Fruit fly (Drosophila melanogaster) whole organism, embryonic: Measurements from ENCODE around the gene Mco4.

ENCODE experiments used
- Atf-2 ChIP-seq: fragments of 200-800 bp; sonication (Bioruptor generic); optimal IDR thresholded peaks from 2 replicates; lab custom pipeline; 2016; ENCODE audit warnings: missing biosample characterization, missing genetic modification characterization
- Awh ChIP-seq: fragments of 200-800 bp; sonication (Bioruptor generic); IDR thresholded peaks from 2 replicates; pipeline ENCODE4, ENCODE4 v1.3.6; 2022; ENCODE audit warnings: missing biosample characterization, missing genetic modification characterization
- CG10267 ChIP-seq: fragments of 200-800 bp; sonication (Bioruptor generic); optimal IDR thresholded peaks from 2 replicates; lab custom pipeline; 2018; ENCODE audit warnings: missing biosample characterization, mild to moderate bottlenecking, missing genetic modification characterization, moderate library complexity
- CG10431 ChIP-seq: fragments of 200-800 bp; sonication (Bioruptor generic); optimal IDR thresholded peaks from 3 replicates; lab custom pipeline; 2018; ENCODE audit warnings: missing biosample characterization, mild to moderate bottlenecking, missing genetic modification characterization
- CG10462 ChIP-seq: fragments of 200-800 bp; sonication (Bioruptor generic); optimal IDR thresholded peaks from 2 replicates; lab custom pipeline; 2016; ENCODE audit warnings: missing biosample characterization, missing genetic modification characterization
- CG10565 ChIP-seq: fragments of 200-800 bp; sonication (Bioruptor generic); optimal IDR thresholded peaks from 3 replicates; lab custom pipeline; 2016; ENCODE audit warnings: missing biosample characterization, mild to moderate bottlenecking, missing genetic modification characterization
- CG11093 ChIP-seq: fragments of 200-800 bp; sonication (Bioruptor generic); IDR thresholded peaks from 3 replicates; pipeline ENCODE4 v1.3.6; 2022; ENCODE audit warnings: missing biosample characterization, missing genetic modification characterization
- CG12155 ChIP-seq: fragments of 200-800 bp; sonication (Bioruptor generic); optimal IDR thresholded peaks from 3 replicates; lab custom pipeline; 2016; ENCODE audit warnings: missing biosample characterization, missing genetic modification characterization
- CG12391 ChIP-seq: fragments of 200-800 bp; sonication (Bioruptor generic); optimal IDR thresholded peaks from 3 replicates; lab custom pipeline; 2018; ENCODE audit warnings: missing biosample characterization, mild to moderate bottlenecking, missing genetic modification characterization, moderate library complexity
- CG13775 ChIP-seq: fragments of 200-800 bp; sonication (Bioruptor generic); optimal IDR thresholded peaks from 3 replicates; lab custom pipeline; 2017; ENCODE audit warnings: missing biosample characterization, mild to moderate bottlenecking, missing genetic modification characterization
- CG15479 ChIP-seq: fragments of 200-800 bp; sonication (Bioruptor generic); optimal IDR thresholded peaks from 3 replicates; lab custom pipeline; 2019; ENCODE audit warnings: missing biosample characterization, mild to moderate bottlenecking, missing genetic modification characterization, moderate library complexity
- CG1602 ChIP-seq: fragments of 200-800 bp; sonication (Bioruptor generic); optimal IDR thresholded peaks from 3 replicates; lab custom pipeline; 2016; ENCODE audit warnings: missing biosample characterization, missing genetic modification characterization
- CG1832 ChIP-seq: fragments of 200-800 bp; sonication (Bioruptor generic); optimal IDR thresholded peaks from 2 replicates; lab custom pipeline; 2017; ENCODE audit warnings: missing biosample characterization, mild to moderate bottlenecking, missing genetic modification characterization, inconsistent platforms
- CG33557 ChIP-seq: fragments of 200-800 bp; sonication (Bioruptor generic); optimal IDR thresholded peaks from 2 replicates; lab custom pipeline; 2019; ENCODE audit warnings: missing biosample characterization, mild to moderate bottlenecking, missing genetic modification characterization, moderate library complexity
- CG3838 ChIP-seq: fragments of 200-800 bp; sonication (Bioruptor generic); optimal IDR thresholded peaks from 3 replicates; lab custom pipeline; 2016; ENCODE audit warnings: missing biosample characterization, missing genetic modification characterization
- CG5245 ChIP-seq: fragments of 200-800 bp; sonication (Bioruptor generic); optimal IDR thresholded peaks from 3 replicates; lab custom pipeline; 2016; ENCODE audit warnings: missing biosample characterization, missing genetic modification characterization
- CG7556 ChIP-seq: fragments of 200-800 bp; sonication (Bioruptor generic); optimal IDR thresholded peaks from 2 replicates; lab custom pipeline; 2017; ENCODE audit warnings: missing biosample characterization, mild to moderate bottlenecking, missing genetic modification characterization
- CG7786 ChIP-seq: fragments of 200-800 bp; sonication (Bioruptor generic); optimal IDR thresholded peaks from 2 replicates; lab custom pipeline; 2016; ENCODE audit warnings: missing biosample characterization, missing genetic modification characterization
- CG8765 ChIP-seq: fragments of 200-800 bp; sonication (Bioruptor generic); IDR thresholded peaks from 2 replicates; pipeline ENCODE4 v1.3.6; 2022; ENCODE audit warnings: missing biosample characterization, missing genetic modification characterization
- CG9727 ChIP-seq: fragments of 200-800 bp; sonication (Bioruptor generic); optimal IDR thresholded peaks from 3 replicates; lab custom pipeline; 2017; ENCODE audit warnings: missing biosample characterization, mild to moderate bottlenecking, missing genetic modification characterization
- CG9797 ChIP-seq: fragments of 200-800 bp; sonication (Bioruptor generic); optimal IDR thresholded peaks from 3 replicates; lab custom pipeline; 2018; ENCODE audit warnings: missing biosample characterization, mild to moderate bottlenecking, missing genetic modification characterization
- Camta ChIP-seq: fragments of 200-800 bp; sonication (Bioruptor generic); optimal IDR thresholded peaks from 2 replicates; lab custom pipeline; 2016; ENCODE audit warnings: missing biosample characterization, missing genetic modification characterization
- Dbx ChIP-seq: fragments of 200-800 bp; sonication (Bioruptor generic); IDR thresholded peaks from 3 replicates; pipeline ENCODE4 v1.3.6; 2022; ENCODE audit warnings: missing biosample characterization, missing genetic modification characterization
- E2f1 ChIP-seq: fragments of 200-800 bp; sonication (Bioruptor generic); IDR thresholded peaks from 2 replicates; pipeline ENCODE4 v1.3.6; 2022; ENCODE audit warnings: missing biosample characterization, missing genetic modification characterization
- Elba2 ChIP-seq: fragments of 200-800 bp; sonication (Bioruptor generic); optimal IDR thresholded peaks from 3 replicates; lab custom pipeline; 2016; ENCODE audit warnings: missing biosample characterization, missing genetic modification characterization
- Fer3 ChIP-seq: fragments of 200-800 bp; sonication (Bioruptor generic); optimal IDR thresholded peaks from 2 replicates; lab custom pipeline; 2018; ENCODE audit warnings: missing biosample characterization, mild to moderate bottlenecking, missing genetic modification characterization, moderate library complexity
- H15 ChIP-seq: fragments of 200-800 bp; sonication (Bioruptor generic); IDR thresholded peaks from 3 replicates; pipeline ENCODE4 v1.3.6; 2022; ENCODE audit warnings: missing biosample characterization, missing genetic modification characterization
- Hey ChIP-seq: fragments of 200-800 bp; sonication (Bioruptor generic); optimal IDR thresholded peaks from 3 replicates; lab custom pipeline; 2018; ENCODE audit warnings: missing biosample characterization, mild to moderate bottlenecking, missing genetic modification characterization
- Hmx ChIP-seq: fragments of 200-800 bp; sonication (Bioruptor generic); optimal IDR thresholded peaks from 2 replicates; lab custom pipeline; 2016; ENCODE audit warnings: missing biosample characterization, missing genetic modification characterization
- Med ChIP-seq: fragments of 200-800 bp; sonication (Bioruptor generic); peaks from one replicate; lab custom pipeline; 2016; ENCODE audit warnings: missing biosample characterization, missing genetic modification characterization, mild to moderate bottlenecking, inconsistent platforms, moderate library complexity
- Sry-δ ChIP-seq: fragments of 200-800 bp; sonication (Bioruptor generic); optimal IDR thresholded peaks from 2 replicates; lab custom pipeline; 2016; ENCODE audit warnings: missing biosample characterization, missing genetic modification characterization
- Stat92E ChIP-seq, 3 experiments: fragments of >200 bp in 2 of 3; fragments of 200-800 bp in 1 of 3; sonication (Bioruptor generic) in 1 of 3; optimal IDR thresholded peaks; 2 replicates each; lab custom pipeline; 2017 to 2019; ENCODE audit warnings: missing biosample characterization in 3 of 3, missing genetic modification characterization in 3 of 3, mild to moderate bottlenecking in 1 of 3, moderate library complexity in 1 of 3
- ato ChIP-seq: fragments of 200-800 bp; sonication (Bioruptor generic); IDR thresholded peaks from 2 replicates; pipeline ENCODE4 v1.3.6; 2022; ENCODE audit warnings: missing biosample characterization, missing genetic modification characterization; ENCODE audit not compliant: partially characterized antibody
- croc ChIP-seq: fragments of 200-800 bp; sonication (Bioruptor generic); conservative IDR thresholded peaks from 3 replicates; pipeline ENCODE4 v1.3.6; 2022; ENCODE audit warnings: missing biosample characterization, missing genetic modification characterization
- fd3F ChIP-seq: fragments of 200-800 bp; sonication (Bioruptor generic); optimal IDR thresholded peaks from 2 replicates; lab custom pipeline; 2018; ENCODE audit warnings: missing biosample characterization, mild to moderate bottlenecking, missing genetic modification characterization, moderate library complexity
- ham ChIP-seq: fragments of 200-800 bp; sonication (Bioruptor generic); IDR thresholded peaks from 2 replicates; pipeline ENCODE4 v1.3.6; 2022; ENCODE audit warnings: missing biosample characterization, missing genetic modification characterization
- lov ChIP-seq, 2 experiments: fragments of 200-800 bp in 1 of 2; fragments of >200 bp in 1 of 2; sonication (Bioruptor generic) in 1 of 2; IDR thresholded peaks in 1 of 2; optimal IDR thresholded peaks in 1 of 2; 2 replicates in 1 of 2; 3 replicates in 1 of 2; pipeline versions ENCODE4 v1.3.6 to Lab custom; 2017 to 2022; ENCODE audit warnings: missing biosample characterization in 1 of 2, missing genetic modification characterization in 1 of 2
- mirr ChIP-seq: fragments of 200-800 bp; sonication (Bioruptor generic); optimal IDR thresholded peaks from 3 replicates; lab custom pipeline; 2018; ENCODE audit warnings: missing biosample characterization, mild to moderate bottlenecking, missing genetic modification characterization
- onecut ChIP-seq: fragments of 200-800 bp; sonication (Bioruptor generic); IDR thresholded peaks from 2 replicates; pipeline ENCODE4 v1.3.6; 2022; ENCODE audit warnings: missing biosample characterization, missing genetic modification characterization
- p53 ChIP-seq: fragments of 200-800 bp; sonication (Bioruptor generic); optimal IDR thresholded peaks from 2 replicates; lab custom pipeline; 2016; ENCODE audit warnings: missing biosample characterization, missing genetic modification characterization
- pros ChIP-seq: fragments of 200-800 bp; sonication (Bioruptor generic); optimal IDR thresholded peaks from 3 replicates; lab custom pipeline; 2019; ENCODE audit warnings: missing biosample characterization, mild to moderate bottlenecking, missing genetic modification characterization, moderate library complexity
- repo ChIP-seq: fragments of 200-800 bp; sonication (Bioruptor generic); optimal IDR thresholded peaks from 2 replicates; lab custom pipeline; 2016; ENCODE audit warnings: missing biosample characterization, missing genetic modification characterization
- salm ChIP-seq: fragments of 200-800 bp; sonication (Bioruptor generic); optimal IDR thresholded peaks from 2 replicates; lab custom pipeline; 2018; ENCODE audit warnings: missing biosample characterization, mild to moderate bottlenecking, missing genetic modification characterization
- schlank ChIP-seq: fragments of 200-800 bp; sonication (Bioruptor generic); optimal IDR thresholded peaks from 2 replicates; lab custom pipeline; 2018; ENCODE audit warnings: missing biosample characterization, mild to moderate bottlenecking, missing genetic modification characterization
- scrt ChIP-seq: fragments of 200-800 bp; sonication (Bioruptor generic); optimal IDR thresholded peaks from 2 replicates; lab custom pipeline; 2018; ENCODE audit warnings: missing biosample characterization, mild to moderate bottlenecking, missing genetic modification characterization, moderate library complexity
- seq ChIP-seq: fragments of 200-800 bp; sonication (Bioruptor generic); IDR thresholded peaks from 2 replicates; pipeline ENCODE4 v1.3.6; 2022; ENCODE audit warnings: missing biosample characterization, missing genetic modification characterization
- tup ChIP-seq: fragments of 200-800 bp; sonication (Bioruptor generic); optimal IDR thresholded peaks from 2 replicates; lab custom pipeline; 2016; ENCODE audit warnings: missing biosample characterization, mild to moderate bottlenecking, missing genetic modification characterization, moderate library complexity
- wdn ChIP-seq: fragments of 200-800 bp; sonication (Bioruptor generic); IDR thresholded peaks from 2 replicates; pipeline ENCODE4 v1.3.6; 2022; ENCODE audit warnings: missing biosample characterization, missing genetic modification characterization

The Mco4 gene

DNA sequence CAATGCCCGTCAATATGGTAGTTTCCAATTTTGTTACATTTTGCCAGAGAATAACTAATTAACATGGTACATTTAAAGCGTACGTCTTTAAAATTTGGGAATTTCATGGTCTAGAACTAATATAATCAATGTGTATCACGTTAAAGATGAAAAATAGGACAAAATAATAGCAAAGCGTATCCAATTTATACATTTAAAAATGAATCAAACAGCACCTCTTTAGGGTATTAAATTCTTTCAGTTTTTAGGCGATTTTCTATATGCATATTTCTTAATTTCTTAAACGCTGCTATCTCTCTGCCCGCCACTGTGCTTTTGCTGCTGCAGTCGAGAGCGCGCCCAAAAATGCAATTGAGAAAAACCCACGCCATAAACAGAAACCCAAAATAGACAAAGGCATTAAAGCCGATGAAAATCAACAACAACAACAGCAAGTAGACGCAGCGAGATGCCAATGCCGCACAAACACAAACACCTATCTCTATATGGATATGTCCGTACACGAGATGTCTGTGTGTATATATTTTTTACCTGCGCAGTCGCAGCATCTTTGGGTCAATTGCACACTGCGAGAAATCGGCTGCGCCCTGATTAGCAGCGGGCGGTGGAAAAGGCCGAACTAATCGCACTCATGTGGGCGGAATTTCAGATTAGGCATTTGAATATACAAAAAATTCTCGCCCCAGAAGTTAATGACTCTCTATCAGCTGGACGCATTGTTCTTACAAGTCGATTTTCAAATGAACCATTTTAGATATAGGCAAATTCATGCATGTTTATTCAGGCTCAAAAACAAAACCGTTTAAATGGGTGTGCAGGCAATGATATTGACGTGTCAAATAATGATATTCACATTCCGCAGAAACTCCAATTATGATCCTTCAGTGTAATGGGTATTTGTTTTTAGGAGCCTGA, 26.6 kb downstream of the Mco4 start (continued):
- TF ChIP-seq wdn (no peak), CG9727 (peak; percentile 77), lov (optimal IDR thresholded peaks at IDR 0.05; lab: Kevin White, UChicago) (no peak), lov (GFP tag; IDR thresholded peaks at IDR 0.05; lab: Robert Waterston, UW) (0 out of 3 replicates have a peak, but pooled peaks have one; percentile 31), CG9797 (GFP tag; lab: Kevin White, UChicago) (no peak), CG1832 (GFP tag; lab: Kevin White, UChicago) (no peak), CG10431 (peak; percentile 45), fd3F (GFP tag; lab: Kevin White, UChicago) (no peak), CG15479 (GFP tag; lab: Kevin White, UChicago) (peak; percentile 99), Stat92E (GFP tag; optimal IDR thresholded peaks at IDR 0.05; lab: Kevin White, UChicago) (no peak), ham (no peak), Elba2 (no peak), p53 (GFP tag; lab: Kevin White, UChicago) (peak; percentile 80), CG1602 (GFP tag; lab: Kevin White, UChicago) (peak; percentile 64), onecut (GFP tag; lab: Robert Waterston, UW) (peak; percentile 31; the same call in 1 of the 2 replicates), seq (GFP tag; lab: Robert Waterston, UW) (peak; percentile 14; the same call in 1 of the 2 replicates), CG10267 (tag; lab: Kevin White, UChicago) (peak; percentile 76), CG5245 (GFP tag; lab: Kevin White, UChicago) (peak; percentile 8), CG11093 (GFP tag; lab: Robert Waterston, UW) (no peak), ato (GFP tag; lab: Robert Waterston, UW) (no peak), Fer3 (tag; lab: Kevin White, UChicago) (peak; percentile 14), Awh (GFP tag; lab: Robert Waterston, UW) (no peak), pros (GFP tag; lab: Kevin White, UChicago) (peak; percentile 72), E2f1 (GFP tag; lab: Robert Waterston, UW) (0 out of 2 replicates have a peak, but pooled peaks have one; percentile 17), tup (GFP tag; lab: Kevin White, UChicago) (no peak), scrt (GFP tag; lab: Kevin White, UChicago) (no peak), CG7786 (no peak), Hmx (GFP tag; lab: Kevin White, UChicago) (no peak), Sry-δ (no peak), CG10462 (peak; percentile 14), repo (GFP tag; lab: Kevin White, UChicago) (no peak), salm (tag; lab: Kevin White, UChicago) (peak; percentile 50), H15 (GFP tag; lab: Robert Waterston, UW) (no peak), CG7556 (peak; percentile 67), schlank (tag; lab: Kevin White, UChicago) (no peak), CG12155 (GFP tag; lab: Kevin White, UChicago) (no peak), CG8765 (no peak; the same call in 1 of the 2 replicates), mirr (GFP tag; lab: Kevin White, UChicago) (no peak), CG12391 (tag; lab: Kevin White, UChicago) (peak; percentile 70), Hey (tag; lab: Kevin White, UChicago) (no peak), CG13775 (peak; percentile 55), Dbx (GFP tag; lab: Robert Waterston, UW) (no peak), CG33557 (GFP tag; lab: Kevin White, UChicago) (peak; percentile 79), CG10565 (GFP tag; lab: Kevin White, UChicago) (no peak), Med (GFP tag; lab: Kevin White, UChicago) (peak; percentile 35), Camta (peak; percentile 52), croc (GFP tag; lab: Robert Waterston, UW) (peak; percentile 65), CG3838 (no peak), Atf-2 (GFP tag; lab: Kevin White, UChicago) (peak; percentile 32)
